Fruit fly (Drosophila melanogaster) whole organism, embryonic: ENCODE results near the gene tutl.

Experiments
- CG12219 ChIP-seq: fragments of 200-800 bp; sonication (Bioruptor generic); optimal IDR thresholded peaks from 3 replicates; lab custom pipeline; 2018; ENCODE audit warnings: missing biosample characterization, mild to moderate bottlenecking, missing genetic modification characterization
- CG14860 ChIP-seq: fragments of 200-800 bp; sonication (Bioruptor generic); IDR thresholded peaks from 3 replicates; pipeline ENCODE4 v1.3.6; 2022; ENCODE audit warnings: missing biosample characterization, missing genetic modification characterization; ENCODE audit not compliant: partially characterized antibody
- CG32767 ChIP-seq: fragments of 200-800 bp; sonication (Bioruptor generic); IDR thresholded peaks from 2 replicates; pipeline ENCODE4 v1.3.6; 2022; ENCODE audit warnings: missing biosample characterization, missing genetic modification characterization
- CG3407 ChIP-seq: fragments of 200-800 bp; sonication (Bioruptor generic); optimal IDR thresholded peaks from 2 replicates; lab custom pipeline; 2018; ENCODE audit warnings: missing biosample characterization, mild to moderate bottlenecking, missing genetic modification characterization
- CG4328 ChIP-seq: fragments of 200-800 bp; sonication (Bioruptor generic); optimal IDR thresholded peaks from 3 replicates; lab custom pipeline; 2017; ENCODE audit warnings: missing biosample characterization, missing genetic modification reagents, missing genetic modification characterization
- CG6654 ChIP-seq: fragments of 200-800 bp; sonication (Bioruptor generic); optimal IDR thresholded peaks from 2 replicates; lab custom pipeline; 2017; ENCODE audit warnings: missing biosample characterization, mild to moderate bottlenecking, missing genetic modification characterization
- CG8478 ChIP-seq: fragments of >200 bp; optimal IDR thresholded peaks from 2 replicates; lab custom pipeline; 2018
- Ptx1 ChIP-seq: fragments of 200-800 bp; sonication (Bioruptor generic); IDR thresholded peaks from 2 replicates; pipeline ENCODE4 v1.3.6; 2022; ENCODE audit warnings: missing biosample characterization, missing genetic modification characterization
- br ChIP-seq: fragments of >200 bp; optimal IDR thresholded peaks from 2 replicates; lab custom pipeline; 2017
- gro ChIP-seq: fragments of 200-800 bp; sonication (Bioruptor generic); optimal IDR thresholded peaks from 2 replicates; lab custom pipeline; 2016; ENCODE audit warnings: missing biosample characterization, missing genetic modification characterization
- slp2 ChIP-seq: fragments of 200-800 bp; sonication (Bioruptor generic); optimal IDR thresholded peaks from 2 replicates; lab custom pipeline; 2016; ENCODE audit warnings: missing biosample characterization, missing genetic modification characterization
- toy ChIP-seq: fragments of 200-800 bp; sonication (Bioruptor generic); IDR thresholded peaks from 2 replicates; pipeline ENCODE4 v1.3.6; 2022; ENCODE audit warnings: missing biosample characterization, missing genetic modification characterization

DNA sequence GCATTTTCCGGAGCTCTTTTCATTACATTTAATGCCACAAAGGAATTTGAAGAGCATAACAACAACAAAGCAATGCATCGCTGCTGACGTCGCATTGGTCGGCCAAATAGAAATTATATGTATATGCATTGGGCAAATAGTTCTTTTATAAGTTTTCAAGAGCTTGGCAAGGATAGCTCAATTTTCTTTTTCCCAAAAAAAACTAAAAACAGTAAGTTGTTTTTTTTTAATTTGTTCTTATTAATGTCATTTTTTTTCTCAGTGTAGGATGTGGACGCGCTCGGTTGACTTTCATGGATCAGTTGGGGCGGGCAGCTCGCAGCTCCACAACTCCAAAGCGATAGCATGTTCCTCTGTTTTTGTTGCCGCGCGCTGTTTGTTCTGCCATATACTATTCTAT lies 76.2 kb downstream of the tutl start:
- TF ChIP-seq CG3407 = no peak
- TF ChIP-seq CG8478 (lab: Kevin White, UChicago) = no peak
- TF ChIP-seq CG6654 = no peak
- no peak for TF ChIP-seq slp2 (GFP tag; lab: Kevin White, UChicago)
- no peak for TF ChIP-seq CG4328 (GFP tag; lab: Kevin White, UChicago)
- TF ChIP-seq br (lab: Kevin White, UChicago) = no peak
- TF ChIP-seq CG14860 = no peak
- TF ChIP-seq gro (GFP tag; lab: Kevin White, UChicago) = no peak
- no peak for TF ChIP-seq CG32767 (GFP tag; lab: Robert Waterston, UW)
- TF ChIP-seq toy (GFP tag; lab: Robert Waterston, UW) = no peak
- no peak for TF ChIP-seq Ptx1 (GFP tag; lab: Robert Waterston, UW)
- no peak for TF ChIP-seq CG12219
